Fruit fly (Drosophila melanogaster) whole organism, wandering third instar larva: Measurements from ENCODE around the gene cup.

Source experiments
- Abd-B ChIP-seq: fragments of >200 bp; optimal IDR thresholded peaks from 2 replicates; lab custom pipeline; 2017; ENCODE audit warnings: missing biosample characterization, missing genetic modification characterization
- CG32264 ChIP-seq: fragments of 200-800 bp; sonication (Bioruptor generic); optimal IDR thresholded peaks from 2 replicates; lab custom pipeline; 2016; ENCODE audit warnings: missing biosample characterization, missing genetic modification characterization
- Dfd ChIP-seq: fragments of >200 bp; optimal IDR thresholded peaks from 2 replicates; lab custom pipeline; 2017; ENCODE audit warnings: missing biosample characterization, missing genetic modification characterization
- GATAd ChIP-seq: sonication (Bioruptor generic); optimal IDR thresholded peaks from 2 replicates; lab custom pipeline; 2016; ENCODE audit warnings: missing biosample characterization, missing genetic modification characterization
- Hr83 ChIP-seq: fragments of 200-300 bp; sonication (Bioruptor generic); optimal IDR thresholded peaks from 2 replicates; lab custom pipeline; 2016; ENCODE audit warnings: missing biosample characterization, mild to moderate bottlenecking, missing genetic modification characterization, moderate library complexity; ENCODE audit not compliant: poor library complexity, severe bottlenecking
- Jra ChIP-seq: sonication (Bioruptor generic); optimal IDR thresholded peaks from 2 replicates; lab custom pipeline; 2016; ENCODE audit warnings: missing biosample characterization, missing genetic modification characterization
- Mio ChIP-seq: sonication (Bioruptor generic); optimal IDR thresholded peaks from 2 replicates; lab custom pipeline; 2016; ENCODE audit warnings: missing biosample characterization, missing genetic modification characterization
- dl ChIP-seq, 2 experiments: fragments of 175-275, 200-275 bp in 1 of 2; fragments of 200-275 bp in 1 of 2; sonication (Bioruptor generic); optimal IDR thresholded peaks; lab custom pipeline; 2018; ENCODE audit warnings: mild to moderate bottlenecking in 2 of 2, missing biosample characterization in 2 of 2, missing genetic modification characterization in 2 of 2, moderate library complexity in 2 of 2; ENCODE audit not compliant: partially characterized antibody in 2 of 2, insufficient read depth in 1 of 2
- h ChIP-seq: fragments of 200-800 bp; sonication (Bioruptor generic); optimal IDR thresholded peaks from 3 replicates; lab custom pipeline; 2016; ENCODE audit warnings: missing biosample characterization, mild to moderate bottlenecking, missing genetic modification characterization
- pan ChIP-seq: fragments of >200 bp; optimal IDR thresholded peaks from 2 replicates; lab custom pipeline; 2017
- rgr ChIP-seq: fragments of 200-800 bp; sonication (Bioruptor generic); optimal IDR thresholded peaks from 3 replicates; lab custom pipeline; 2016; ENCODE audit warnings: missing biosample characterization, mild to moderate bottlenecking, missing genetic modification characterization
- sv ChIP-seq: fragments of 200-800 bp; sonication (Bioruptor generic); optimal IDR thresholded peaks from 3 replicates; lab custom pipeline; 2016; ENCODE audit warnings: missing biosample characterization, missing genetic modification characterization
- tai ChIP-seq: sonication (Bioruptor generic); optimal IDR thresholded peaks from 2 replicates; lab custom pipeline; 2016; ENCODE audit warnings: missing biosample characterization, missing genetic modification characterization
- usp ChIP-seq: fragments of >200 bp; optimal IDR thresholded peaks from 2 replicates; lab custom pipeline; 2017; ENCODE audit warnings: missing biosample characterization, missing genetic modification characterization

DNA sequence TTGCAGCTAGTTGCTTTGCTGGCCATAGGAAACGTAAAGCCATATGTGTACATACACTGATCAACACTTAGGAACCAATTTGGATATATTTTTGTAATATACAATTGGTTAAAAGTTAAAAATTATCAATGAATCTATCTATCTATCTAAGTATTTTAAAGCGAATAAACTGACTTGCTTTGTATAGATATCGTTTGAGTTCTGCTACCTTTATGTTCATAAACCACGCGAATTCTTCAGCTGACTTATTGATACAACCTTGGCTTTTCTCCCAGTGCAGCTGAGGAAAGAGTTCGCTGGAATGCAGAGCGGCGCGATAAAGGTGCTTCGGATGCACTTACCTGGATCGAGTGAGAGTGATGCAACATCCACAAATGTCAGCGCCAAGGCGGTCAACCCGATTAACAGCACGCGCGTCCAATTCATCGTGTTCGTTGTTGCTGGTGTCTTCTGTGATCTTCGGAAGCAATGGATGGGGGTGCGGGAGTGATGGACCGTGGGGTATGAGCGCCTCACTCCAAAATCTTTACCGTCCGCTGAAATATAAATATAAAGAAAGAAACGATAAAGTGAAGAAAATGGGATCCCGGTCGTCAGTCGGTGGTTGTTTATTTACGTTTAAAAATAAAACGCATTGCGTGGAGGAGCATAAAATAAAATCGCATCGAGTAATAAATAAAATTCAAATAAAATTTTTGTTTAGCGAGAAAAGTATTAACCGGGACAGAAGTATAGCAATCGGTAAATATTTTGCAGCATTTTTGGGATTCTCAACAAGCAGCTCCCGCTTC, 38.1 kb downstream of the cup start:
- TF ChIP-seq pan (lab: Kevin White, UChicago) = no peak
- TF ChIP-seq GATAd (GFP tag; lab: Kevin White, UChicago) = no peak
- no peak for TF ChIP-seq Mio
- TF ChIP-seq tai (GFP tag; lab: Kevin White, UChicago) = no peak
- TF ChIP-seq h (GFP tag; lab: Kevin White, UChicago) = peak; percentile 5
- no peak for TF ChIP-seq CG32264 (GFP tag; lab: Kevin White, UChicago)
- no peak for TF ChIP-seq Dfd
- no peak for TF ChIP-seq Jra
- TF ChIP-seq rgr = no peak
- no peak for TF ChIP-seq dl (GFP tag; optimal IDR thresholded peaks at IDR 0.05; lab: Kevin White, UChicago; ENCODE audit: insufficient read depth in 1 of 2, partially characterized antibody in 2 of 2)
- TF ChIP-seq usp (GFP tag; lab: Kevin White, UChicago) = no peak
- TF ChIP-seq Hr83 (GFP tag; lab: Kevin White, UChicago) = no peak
- no peak for TF ChIP-seq sv
- no peak for TF ChIP-seq Abd-B (GFP tag; lab: Kevin White, UChicago)
